Worm (Caenorhabditis elegans): ENCODE results near the gene sru-44.

sru-44 gene

ce11 chrV:16488172-16488571 is 20.4 kb upstream of the sru-44 start, which contains the start of gene sqst-4:
TSS of gene sqst-4 (plus strand) at chrV:16488472.
- TF ChIP-seq ceh-91 (GFP tag; IDR thresholded peaks at IDR 0.05): no peak
- TF ChIP-seq mel-28 (tag; optimal IDR thresholded peaks at IDR 0.05; ENCODE audit: borderline replicate concordance): no peak
- no peak for TF ChIP-seq lin-26 (GFP tag; IDR thresholded peaks at IDR 0.05)
- no peak for TF ChIP-seq snpc-3.4 (tag; optimal IDR thresholded peaks at IDR 0.05)
- TF ChIP-seq attf-6 (GFP tag; IDR thresholded peaks at IDR 0.05): no peak
- TF ChIP-seq cebp-2 (GFP tag; IDR thresholded peaks at IDR 0.05): no peak
- TF ChIP-seq nhr-179 (tag; optimal IDR thresholded peaks at IDR 0.05): no peak
- no peak for TF ChIP-seq ccch-3 (GFP tag; optimal IDR thresholded peaks at IDR 0.05)
- TF ChIP-seq aptf-2 (GFP tag; conservative IDR thresholded peaks at IDR 0.05): no peak
- no peak for TF ChIP-seq zfh-2 (GFP tag; conservative IDR thresholded peaks at IDR 0.05)
- TF ChIP-seq F39B2.1 (GFP tag; IDR thresholded peaks at IDR 0.05): no peak
- TF ChIP-seq madf-6 (GFP tag; IDR thresholded peaks at IDR 0.05): no peak
- TF ChIP-seq ztf-6 (GFP tag; IDR thresholded peaks at IDR 0.05): no peak

ce11 chrV:16487474-16487873 is 19.7 kb upstream of the sru-44 start, which contains the start of gene Y32B12A.5:
TSS of gene Y32B12A.5 (minus strand) at chrV:16487574.
- TF ChIP-seq nhr-179 (tag; optimal IDR thresholded peaks at IDR 0.05) (no peak), akir-1 (GFP tag; optimal IDR thresholded peaks at IDR 0.05) (no peak), hlh-26 (GFP tag; conservative IDR thresholded peaks at IDR 0.05) (no peak), F10E7.11 (tag; optimal IDR thresholded peaks at IDR 0.05) (no peak), mxl-1 (tag; optimal IDR thresholded peaks at IDR 0.05) (no peak), nfya-1 (tag; optimal IDR thresholded peaks at IDR 0.05; ENCODE audit: borderline replicate concordance, insufficient read depth) (no peak), ceh-91 (GFP tag; IDR thresholded peaks at IDR 0.05) (no peak), tbx-9 (tag; optimal IDR thresholded peaks at IDR 0.05; ENCODE audit: borderline replicate concordance) (no peak), ztf-26 (tag; optimal IDR thresholded peaks at IDR 0.05) (no peak), repo-1 (tag; optimal IDR thresholded peaks at IDR 0.05) (no peak), mel-28 (tag; optimal IDR thresholded peaks at IDR 0.05; ENCODE audit: borderline replicate concordance) (no peak), F33H1.4 (GFP tag; IDR thresholded peaks at IDR 0.05) (no peak), egl-44 (GFP tag; IDR thresholded peaks at IDR 0.05) (no peak)

ce11 chrV:16483681-16484080 is 15.9 kb upstream of the sru-44 start, which contains the start of gene srh-139:
TSS of gene srh-139 (plus strand) at chrV:16483981.
- TF ChIP-seq lag-1 (GFP tag; IDR thresholded peaks at IDR 0.05) (no peak), rpc-1 (optimal IDR thresholded peaks at IDR 0.05) (no peak), rpc-1 (tag; optimal IDR thresholded peaks at IDR 0.05) (no peak), repo-1 (tag; optimal IDR thresholded peaks at IDR 0.05) (no peak), ama-1 (optimal IDR thresholded peaks at IDR 0.05) (no peak), ama-1 (GFP tag; optimal IDR thresholded peaks at IDR 0.05) (no peak), lin-54 (GFP tag; optimal IDR thresholded peaks at IDR 0.05) (no peak), B0261.1 (tag; optimal IDR thresholded peaks at IDR 0.05) (no peak), lin-40 (tag; optimal IDR thresholded peaks at IDR 0.05) (no peak), ztf-26 (tag; optimal IDR thresholded peaks at IDR 0.05) (no peak), Y67H2A.10 (GFP tag; conservative IDR thresholded peaks at IDR 0.05) (no peak), ztf-25 (GFP tag; IDR thresholded peaks at IDR 0.05) (no peak), mcd-1 (GFP tag; IDR thresholded peaks at IDR 0.05) (no peak), F33H1.4 (GFP tag; IDR thresholded peaks at IDR 0.05) (no peak)

ce11 chrV:16483044-16483443 is 15.3 kb upstream of the sru-44 start, which contains the start of gene F57E7.2:
TSS of gene F57E7.2 (minus strand) at chrV:16483144.
- no peak for TF ChIP-seq hmg-1.2 (GFP tag; IDR thresholded peaks at IDR 0.05)
- no peak for TF ChIP-seq nhr-179 (tag; optimal IDR thresholded peaks at IDR 0.05)
- TF ChIP-seq hlh-12 (tag; optimal IDR thresholded peaks at IDR 0.05): no peak
- TF ChIP-seq C17E4.6 (GFP tag; IDR thresholded peaks at IDR 0.05): no peak
- no peak for TF ChIP-seq him-1 (tag; optimal IDR thresholded peaks at IDR 0.05)
- no peak for TF ChIP-seq C06A6.2 (GFP tag; conservative IDR thresholded peaks at IDR 0.05)
- TF ChIP-seq sptf-2 (GFP tag; optimal IDR thresholded peaks at IDR 0.05): no peak
- TF ChIP-seq tbx-9 (tag; optimal IDR thresholded peaks at IDR 0.05; ENCODE audit: borderline replicate concordance): no peak
- no peak for TF ChIP-seq ama-1 (optimal IDR thresholded peaks at IDR 0.05)
- TF ChIP-seq ama-1 (GFP tag; optimal IDR thresholded peaks at IDR 0.05): no peak
- TF ChIP-seq hrde-1 (tag; optimal IDR thresholded peaks at IDR 0.05; ENCODE audit: borderline replicate concordance): no peak
- TF ChIP-seq gei-17 (GFP tag; optimal IDR thresholded peaks at IDR 0.05): no peak
- no peak for TF ChIP-seq F10E7.11 (tag; optimal IDR thresholded peaks at IDR 0.05)
- TF ChIP-seq dox-1 (GFP tag; IDR thresholded peaks at IDR 0.05): no peak
- TF ChIP-seq ztf-28 (GFP tag; IDR thresholded peaks at IDR 0.05): no peak
- TF ChIP-seq ztf-18 (tag; optimal IDR thresholded peaks at IDR 0.05): no peak
- no peak for TF ChIP-seq mel-28 (tag; optimal IDR thresholded peaks at IDR 0.05; ENCODE audit: borderline replicate concordance)

Measured in whole organism, young adult.